Worm (Caenorhabditis elegans) whole organism, L1 larva: Measurements from ENCODE around the gene sid-5.

ENCODE experiments used
- C16A3.4 ChIP-seq: fragments of 150-350 bp; optimal IDR thresholded peaks from 2 replicates; lab custom pipeline; 2014; ENCODE audit warnings: missing biosample characterization, missing genetic modification characterization
- aha-1 ChIP-seq: fragments of 150-350 bp; optimal IDR thresholded peaks from 2 replicates; lab custom pipeline; 2014; ENCODE audit warnings: missing biosample characterization, missing genetic modification characterization
- aly-2 ChIP-seq: fragments of 150-350 bp; optimal IDR thresholded peaks from 2 replicates; lab custom pipeline; 2014; ENCODE audit warnings: missing biosample characterization, missing genetic modification characterization
- ama-1 ChIP-seq: fragments of 150-350 bp; optimal IDR thresholded peaks from 2 replicates; lab custom pipeline; 2014
- blmp-1 ChIP-seq: fragments of 150-350 bp; optimal IDR thresholded peaks from 2 replicates; lab custom pipeline; 2014; ENCODE audit warnings: missing biosample characterization, missing genetic modification characterization
- ceh-82 ChIP-seq, 3 experiments: fragments of 150-350 bp in 1 of 3; sonication (generic microtip) in 2 of 3; optimal IDR thresholded peaks; 2 replicates each; lab custom pipeline; 2014 to 2017; ENCODE audit warnings: missing biosample characterization in 3 of 3, missing genetic modification characterization in 3 of 3
- ceh-88 ChIP-seq: fragments of 200-800 bp; sonication (Bioruptor generic); IDR thresholded peaks from 2 replicates; pipeline ENCODE4 v1.3.6; 2022; ENCODE audit warnings: missing genetic modification characterization, missing compliant biosample characterization
- ceh-90 ChIP-seq: sonication (generic microtip); optimal IDR thresholded peaks from 2 replicates; lab custom pipeline; 2016; ENCODE audit warnings: missing genetic modification characterization, missing compliant biosample characterization
- ces-1 ChIP-seq: fragments of 150-350 bp; optimal IDR thresholded peaks from 2 replicates; lab custom pipeline; 2014; ENCODE audit warnings: missing biosample characterization, missing genetic modification reagents, missing genetic modification characterization
- efl-1 ChIP-seq, 4 experiments: fragments of 150-350 bp; optimal IDR thresholded peaks in 3 of 4; peaks in 1 of 4; 1 replicate in 1 of 4; 2 replicates in 3 of 4; lab custom pipeline; 2014; ENCODE audit warnings: missing biosample characterization in 2 of 4, missing genetic modification characterization in 2 of 4, missing genetic modification reagents in 2 of 4
- isw-1 ChIP-seq: fragments of 200-800 bp; sonication (Bioruptor generic); IDR thresholded peaks from 2 replicates; pipeline ENCODE4 v1.3.6; 2022; ENCODE audit warnings: missing genetic modification characterization, missing compliant biosample characterization
- lin-14 ChIP-seq: fragments of 200-800 bp; sonication (Bioruptor generic); optimal IDR thresholded peaks from 2 replicates; lab custom pipeline; 2018; ENCODE audit warnings: mild to moderate bottlenecking, missing genetic modification characterization, moderate library complexity, missing compliant biosample characterization
- lir-3 ChIP-seq: sonication (generic microtip); optimal IDR thresholded peaks from 2 replicates; lab custom pipeline; 2016; ENCODE audit warnings: mild to moderate bottlenecking, missing genetic modification characterization, moderate library complexity, missing compliant biosample characterization; ENCODE audit not compliant: poor library complexity
- lsy-2 ChIP-seq, 2 experiments: fragments of 150-350 bp; optimal IDR thresholded peaks; 2 replicates each; lab custom pipeline; 2014; ENCODE audit warnings: missing biosample characterization in 2 of 2, missing genetic modification characterization in 2 of 2
- nhr-19 ChIP-seq: fragments of 200-800 bp; sonication (Bioruptor generic); conservative IDR thresholded peaks from 2 replicates; pipeline ENCODE4 v1.3.6; 2022; ENCODE audit warnings: missing genetic modification characterization, missing compliant biosample characterization
- nhr-237 ChIP-seq: fragments of 150-350 bp; optimal IDR thresholded peaks from 2 replicates; lab custom pipeline; 2014; ENCODE audit warnings: missing biosample characterization, missing genetic modification characterization
- nhr-28 ChIP-seq: fragments of 150-350 bp; optimal IDR thresholded peaks from 2 replicates; lab custom pipeline; 2014; ENCODE audit warnings: missing biosample characterization, missing genetic modification characterization
- nhr-47 ChIP-seq: sonication (generic microtip); optimal IDR thresholded peaks from 2 replicates; lab custom pipeline; 2016; ENCODE audit warnings: mild to moderate bottlenecking, missing genetic modification characterization, moderate library complexity, missing compliant biosample characterization
- nhr-90 ChIP-seq: sonication (generic microtip); optimal IDR thresholded peaks from 2 replicates; lab custom pipeline; 2016; ENCODE audit warnings: mild to moderate bottlenecking, missing genetic modification characterization, missing compliant biosample characterization; ENCODE audit not compliant: poor library complexity
- pag-3 ChIP-seq: sonication (generic microtip); optimal IDR thresholded peaks from 2 replicates; lab custom pipeline; 2017; ENCODE audit warnings: missing genetic modification characterization, mild to moderate bottlenecking, missing compliant biosample characterization, antibody characterized with exemption, borderline replicate concordance; ENCODE audit not compliant: insufficient read depth
- sptf-1 ChIP-seq: fragments of 150-350 bp; optimal IDR thresholded peaks from 2 replicates; lab custom pipeline; 2014; ENCODE audit warnings: missing biosample characterization, missing genetic modification characterization
- sup-37 ChIP-seq: fragments of 200-800 bp; sonication (Bioruptor generic); optimal IDR thresholded peaks from 2 replicates; lab custom pipeline; 2018; ENCODE audit warnings: mild to moderate bottlenecking, missing genetic modification characterization, missing compliant biosample characterization
- tbx-2 ChIP-seq: sonication (generic microtip); optimal IDR thresholded peaks from 2 replicates; lab custom pipeline; 2016; ENCODE audit warnings: missing genetic modification characterization, missing compliant biosample characterization
- unc-30 ChIP-seq: sonication (generic microtip); optimal IDR thresholded peaks from 2 replicates; lab custom pipeline; 2017; ENCODE audit warnings: missing biosample characterization, missing genetic modification characterization
- unc-98 ChIP-seq: fragments of 200-800 bp; sonication (Bioruptor generic); IDR thresholded peaks from 2 replicates; pipeline ENCODE4 v1.3.6; 2022; ENCODE audit warnings: missing genetic modification characterization, missing compliant biosample characterization
- zag-1 ChIP-seq: fragments of 150-350 bp; optimal IDR thresholded peaks from 2 replicates; lab custom pipeline; 2014; ENCODE audit warnings: missing biosample characterization, missing genetic modification characterization
- zip-4 ChIP-seq: fragments of 200-800 bp; sonication (Bioruptor generic); optimal IDR thresholded peaks from 2 replicates; lab custom pipeline; 2018; ENCODE audit warnings: mild to moderate bottlenecking, missing genetic modification characterization, moderate library complexity, missing compliant biosample characterization
- ztf-4 ChIP-seq: fragments of 150-350 bp; optimal IDR thresholded peaks from 2 replicates; lab custom pipeline; 2014; ENCODE audit warnings: missing biosample characterization, missing genetic modification characterization

The sid-5 gene

ce11 chrX:6941711-6942110, 37.2 kb downstream of the sid-5 start (continued):
- TF ChIP-seq ztf-4 (tag; lab: Kevin White, UChicago) (no peak), isw-1 (GFP tag; lab: Robert Waterston, UW) (no peak), nhr-19 (GFP tag; lab: Robert Waterston, UW) (no peak), aly-2 (tag; lab: Kevin White, UChicago) (no peak), ama-1 (lab: Kevin White, UChicago) (no peak), unc-30 (tag; lab: Kevin White, UChicago) (no peak), sup-37 (GFP tag; lab: Kevin White, UChicago) (no peak), nhr-237 (tag; lab: Kevin White, UChicago) (no peak), zag-1 (tag; lab: Kevin White, UChicago) (no peak)

DNA sequence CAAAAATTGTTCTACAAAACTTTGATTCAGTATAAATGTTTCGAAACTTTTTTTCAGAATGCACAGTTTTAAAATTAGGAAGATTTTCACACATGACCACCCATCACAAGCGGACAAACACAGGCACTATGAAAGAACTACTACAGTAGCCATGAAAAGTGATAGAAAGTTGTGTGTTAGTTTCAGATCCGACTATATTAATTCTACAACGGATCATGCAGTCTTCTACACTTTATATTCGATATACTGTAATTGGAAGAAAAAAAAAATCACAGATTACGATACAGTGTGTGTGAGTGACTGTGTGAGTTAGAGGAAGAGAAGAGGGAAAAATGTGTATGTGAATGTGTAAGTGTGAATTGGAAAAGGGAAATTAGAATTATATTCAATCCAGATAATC, 42.3 kb downstream of the sid-5 start:
- TF ChIP-seq lir-3 (tag; lab: Kevin White, UChicago) (no peak), C16A3.4 (tag; lab: Kevin White, UChicago) (no peak), ces-1 (GFP tag; lab: Kevin White, UChicago) (no peak), blmp-1 (tag; lab: Kevin White, UChicago) (no peak), nhr-237 (tag; lab: Kevin White, UChicago) (no peak), ceh-90 (tag; lab: Kevin White, UChicago) (no peak), nhr-90 (no peak), zip-4 (GFP tag; lab: Kevin White, UChicago) (no peak), tbx-2 (no peak), sptf-1 (tag; lab: Kevin White, UChicago) (no peak), ama-1 (lab: Kevin White, UChicago) (no peak), aha-1 (no peak), pag-3 (tag; lab: Kevin White, UChicago) (no peak), nhr-28 (tag; lab: Kevin White, UChicago) (no peak), nhr-47 (tag; lab: Kevin White, UChicago) (no peak), ceh-82 (tag; optimal IDR thresholded peaks at IDR 0.05; lab: Kevin White, UChicago) (no peak), efl-1 (optimal IDR thresholded peaks at IDR 0.05; lab: Kevin White, UChicago) (no peak), efl-1 (GFP tag; optimal IDR thresholded peaks at IDR 0.05 in 1 of 2; lab: Kevin White, UChicago) (no peak), unc-98 (GFP tag; lab: Robert Waterston, UW) (no peak)

ce11 chrX:6953339-6953738, 48.8 kb downstream of the sid-5 start:
- TF ChIP-seq lin-14 (GFP tag; lab: Kevin White, UChicago), result peak; percentile 47
- TF ChIP-seq lsy-2 (tag; optimal IDR thresholded peaks at IDR 0.05; lab: Kevin White, UChicago), result no peak
- no peak for TF ChIP-seq ceh-88 (GFP tag; lab: Robert Waterston, UW)
